Fruit fly (Drosophila melanogaster) whole organism, embryonic: ENCODE measurements around the gene slow.

Experiments used
- B-H1 ChIP-seq: fragments of 200-800 bp; sonication (Bioruptor generic); IDR thresholded peaks from 3 replicates; pipeline ENCODE4 v1.3.6; 2022; ENCODE audit warnings: missing biosample characterization, missing genetic modification characterization
- CG10543 ChIP-seq: fragments of 200-800 bp; sonication (Bioruptor generic); optimal IDR thresholded peaks from 3 replicates; lab custom pipeline; 2017; ENCODE audit warnings: missing biosample characterization, mild to moderate bottlenecking, missing genetic modification characterization, moderate library complexity
- CG12236 ChIP-seq: fragments of 200-800 bp; sonication (Bioruptor generic); optimal IDR thresholded peaks from 2 replicates; lab custom pipeline; 2016; ENCODE audit warnings: missing biosample characterization, missing genetic modification characterization
- CG12769 ChIP-seq: fragments of 200-800 bp; sonication (Bioruptor generic); optimal IDR thresholded peaks from 2 replicates; lab custom pipeline; 2019; ENCODE audit warnings: missing biosample characterization, mild to moderate bottlenecking, missing genetic modification characterization, moderate library complexity
- CG13287 ChIP-seq: fragments of 200-800 bp; sonication (Bioruptor generic); IDR thresholded peaks from 2 replicates; pipeline ENCODE4 v1.3.6; 2022; ENCODE audit warnings: missing biosample characterization, missing genetic modification characterization; ENCODE audit not compliant: partially characterized antibody
- CG13775 ChIP-seq: fragments of 200-800 bp; sonication (Bioruptor generic); optimal IDR thresholded peaks from 3 replicates; lab custom pipeline; 2017; ENCODE audit warnings: missing biosample characterization, mild to moderate bottlenecking, missing genetic modification characterization
- CG14441 ChIP-seq: fragments of 200-800 bp; sonication (Bioruptor generic); IDR thresholded peaks from 2 replicates; pipeline ENCODE4 v1.3.6; 2022; ENCODE audit warnings: missing biosample characterization, missing genetic modification characterization
- CG15073 ChIP-seq: fragments of 200-800 bp; sonication (Bioruptor generic); optimal IDR thresholded peaks from 2 replicates; lab custom pipeline; 2016; ENCODE audit warnings: missing biosample characterization, missing genetic modification characterization
- CG15696 ChIP-seq: fragments of 200-800 bp; sonication (Bioruptor generic); optimal IDR thresholded peaks from 2 replicates; lab custom pipeline; 2019; ENCODE audit warnings: missing biosample characterization, mild to moderate bottlenecking, missing genetic modification characterization, moderate library complexity
- CG17361 ChIP-seq: fragments of 200-800 bp; sonication (Bioruptor generic); IDR thresholded peaks from 3 replicates; pipeline ENCODE4 v1.3.6; 2022; ENCODE audit warnings: missing biosample characterization, missing genetic modification characterization
- CG17385 ChIP-seq: fragments of 200-800 bp; sonication (Bioruptor generic); optimal IDR thresholded peaks from 3 replicates; lab custom pipeline; 2018; ENCODE audit warnings: missing biosample characterization, mild to moderate bottlenecking, missing genetic modification characterization
- CG1832 ChIP-seq: fragments of 200-800 bp; sonication (Bioruptor generic); optimal IDR thresholded peaks from 2 replicates; lab custom pipeline; 2017; ENCODE audit warnings: missing biosample characterization, mild to moderate bottlenecking, missing genetic modification characterization, inconsistent platforms
- CG2875 ChIP-seq: fragments of 200-800 bp; sonication (Bioruptor generic); optimal IDR thresholded peaks from 2 replicates; lab custom pipeline; 2017; ENCODE audit warnings: missing biosample characterization, mild to moderate bottlenecking, missing genetic modification characterization, missing genetic modification reagents
- CG4282 ChIP-seq: fragments of 200-800 bp; sonication (Bioruptor generic); optimal IDR thresholded peaks from 2 replicates; lab custom pipeline; 2016; ENCODE audit warnings: missing biosample characterization, missing genetic modification characterization
- CG4328 ChIP-seq: fragments of 200-800 bp; sonication (Bioruptor generic); optimal IDR thresholded peaks from 3 replicates; lab custom pipeline; 2017; ENCODE audit warnings: missing biosample characterization, missing genetic modification reagents, missing genetic modification characterization
- CG6272 ChIP-seq: fragments of 200-800 bp; sonication (Bioruptor generic); IDR thresholded peaks from 2 replicates; pipeline ENCODE4 v1.3.6; 2022; ENCODE audit warnings: missing biosample characterization, missing genetic modification characterization
- CG6654 ChIP-seq: fragments of 200-800 bp; sonication (Bioruptor generic); optimal IDR thresholded peaks from 2 replicates; lab custom pipeline; 2017; ENCODE audit warnings: missing biosample characterization, mild to moderate bottlenecking, missing genetic modification characterization
- CG6791 ChIP-seq: fragments of 200-800 bp; sonication (Bioruptor generic); IDR thresholded peaks from 3 replicates; pipeline ENCODE4 v1.3.6; 2022; ENCODE audit warnings: missing biosample characterization, missing genetic modification characterization; ENCODE audit not compliant: partially characterized antibody
- CG8944 ChIP-seq: fragments of 200-800 bp; sonication (Bioruptor generic); optimal IDR thresholded peaks from 3 replicates; lab custom pipeline; 2016; ENCODE audit warnings: missing biosample characterization, missing genetic modification characterization
- CG9797 ChIP-seq: fragments of 200-800 bp; sonication (Bioruptor generic); optimal IDR thresholded peaks from 3 replicates; lab custom pipeline; 2018; ENCODE audit warnings: missing biosample characterization, mild to moderate bottlenecking, missing genetic modification characterization
- CG9932 ChIP-seq: fragments of 200-800 bp; sonication (Bioruptor generic); IDR thresholded peaks from 2 replicates; pipeline ENCODE4 v1.3.6; 2022; ENCODE audit warnings: missing biosample characterization, missing genetic modification characterization
- CrebB ChIP-seq: fragments of 200-800 bp; sonication (Bioruptor generic); optimal IDR thresholded peaks from 3 replicates; lab custom pipeline; 2018; ENCODE audit warnings: missing biosample characterization, mild to moderate bottlenecking, missing genetic modification characterization
- Dbx ChIP-seq: fragments of 200-800 bp; sonication (Bioruptor generic); IDR thresholded peaks from 3 replicates; pipeline ENCODE4 v1.3.6; 2022; ENCODE audit warnings: missing biosample characterization, missing genetic modification characterization
- Eip74EF ChIP-seq, 2 experiments: fragments of 200-800 bp in 1 of 2; fragments of >200 bp in 1 of 2; sonication (Bioruptor generic) in 1 of 2; optimal IDR thresholded peaks; 2 replicates each; lab custom pipeline; 2017 to 2019; ENCODE audit warnings: missing biosample characterization in 2 of 2, missing genetic modification characterization in 2 of 2, mild to moderate bottlenecking in 1 of 2, moderate library complexity in 1 of 2
- Ets97D ChIP-seq: fragments of 200-800 bp; sonication (Bioruptor generic); optimal IDR thresholded peaks from 3 replicates; lab custom pipeline; 2016; ENCODE audit warnings: missing biosample characterization, missing genetic modification characterization
- H15 ChIP-seq: fragments of 200-800 bp; sonication (Bioruptor generic); IDR thresholded peaks from 3 replicates; pipeline ENCODE4 v1.3.6; 2022; ENCODE audit warnings: missing biosample characterization, missing genetic modification characterization
- HmgZ ChIP-seq: fragments of 200-800 bp; sonication (Bioruptor generic); optimal IDR thresholded peaks from 2 replicates; lab custom pipeline; 2018; ENCODE audit warnings: missing biosample characterization, mild to moderate bottlenecking, missing genetic modification characterization
- Kr ChIP-seq: fragments of 200-800 bp; sonication (Bioruptor generic); optimal IDR thresholded peaks from 2 replicates; lab custom pipeline; 2017; ENCODE audit warnings: missing biosample characterization, mild to moderate bottlenecking, missing genetic modification characterization
- NC2β ChIP-seq: fragments of 200-800 bp; sonication (Bioruptor generic); optimal IDR thresholded peaks from 2 replicates; lab custom pipeline; 2016; ENCODE audit warnings: missing biosample characterization, missing genetic modification characterization
- Optix ChIP-seq: fragments of 200-800 bp; sonication (Bioruptor generic); IDR thresholded peaks from 3 replicates; pipeline ENCODE4 v1.3.6; 2022; ENCODE audit warnings: missing biosample characterization, missing genetic modification characterization
- Spps ChIP-seq: fragments of 200-800 bp; sonication (Bioruptor generic); optimal IDR thresholded peaks from 2 replicates; lab custom pipeline; 2018; ENCODE audit warnings: missing biosample characterization, mild to moderate bottlenecking, missing genetic modification characterization
- Xbp1 ChIP-seq: fragments of 200-800 bp; sonication (Bioruptor generic); optimal IDR thresholded peaks from 3 replicates; lab custom pipeline; 2016; ENCODE audit warnings: missing biosample characterization, mild to moderate bottlenecking, missing genetic modification characterization
- al ChIP-seq: fragments of 200-800 bp; sonication (Bioruptor generic); IDR thresholded peaks from 2 replicates; pipeline ENCODE4 v1.3.6; 2022; ENCODE audit warnings: missing biosample characterization, missing genetic modification characterization
- ap ChIP-seq: fragments of 200-800 bp; sonication (Bioruptor generic); IDR thresholded peaks from 2 replicates; pipeline ENCODE4 v1.3.6; 2022; ENCODE audit warnings: missing biosample characterization, missing genetic modification characterization
- ase ChIP-seq: fragments of 200-800 bp; sonication (Bioruptor generic); IDR thresholded peaks from 3 replicates; pipeline ENCODE4 v1.3.6; 2022; ENCODE audit warnings: missing biosample characterization, missing genetic modification characterization
- bcd ChIP-seq: fragments of 200-800 bp; sonication (Bioruptor generic); optimal IDR thresholded peaks from 2 replicates; lab custom pipeline; 2017; ENCODE audit warnings: missing biosample characterization, mild to moderate bottlenecking, missing genetic modification characterization
- bowl ChIP-seq: fragments of 200-800 bp; sonication (Bioruptor generic); IDR thresholded peaks from 2 replicates; pipeline ENCODE4 v1.3.6; 2022; ENCODE audit warnings: missing biosample characterization, missing genetic modification characterization
- cas ChIP-seq: fragments of 200-800 bp; sonication (Bioruptor generic); IDR thresholded peaks from 2 replicates; pipeline ENCODE4 v1.3.6; 2022; ENCODE audit warnings: missing biosample characterization, missing genetic modification characterization
- chm ChIP-seq: fragments of 200-800 bp; sonication (Bioruptor generic); IDR thresholded peaks from 2 replicates; pipeline ENCODE4 v1.3.6; 2022; ENCODE audit warnings: missing biosample characterization, missing genetic modification characterization
- dati ChIP-seq: fragments of 200-800 bp; sonication (Bioruptor generic); IDR thresholded peaks from 2 replicates; pipeline ENCODE4 v1.3.6; 2022; ENCODE audit warnings: missing biosample characterization, missing genetic modification characterization
- dmrt99B ChIP-seq: fragments of 200-800 bp; sonication (Bioruptor generic); optimal IDR thresholded peaks from 2 replicates; lab custom pipeline; 2018; ENCODE audit warnings: missing biosample characterization, mild to moderate bottlenecking, missing genetic modification characterization, moderate library complexity
- gsb ChIP-seq: fragments of 200-800 bp; sonication (Bioruptor generic); IDR thresholded peaks from 2 replicates; pipeline ENCODE4 v1.3.6; 2022; ENCODE audit warnings: missing biosample characterization, missing genetic modification characterization
- hth ChIP-seq: fragments of >200 bp; optimal IDR thresholded peaks from 2 replicates; lab custom pipeline; 2017; ENCODE audit warnings: inconsistent platforms
- kni ChIP-seq: fragments of 200-800 bp; sonication (Bioruptor generic); optimal IDR thresholded peaks from 3 replicates; lab custom pipeline; 2017; ENCODE audit warnings: mild to moderate bottlenecking, missing biosample characterization, missing genetic modification reagents, missing genetic modification characterization
- pnt ChIP-seq: fragments of 200-800 bp; sonication (Bioruptor generic); optimal IDR thresholded peaks from 3 replicates; lab custom pipeline; 2016; ENCODE audit warnings: missing biosample characterization, missing genetic modification characterization
- salm ChIP-seq: fragments of 200-800 bp; sonication (Bioruptor generic); optimal IDR thresholded peaks from 2 replicates; lab custom pipeline; 2018; ENCODE audit warnings: missing biosample characterization, mild to moderate bottlenecking, missing genetic modification characterization
- sd ChIP-seq: fragments of 200-800 bp; sonication (Bioruptor generic); optimal IDR thresholded peaks from 3 replicates; lab custom pipeline; 2018; ENCODE audit warnings: missing biosample characterization, mild to moderate bottlenecking, missing genetic modification characterization, moderate library complexity
- so ChIP-seq: fragments of 200-800 bp; sonication (Bioruptor generic); IDR thresholded peaks from 3 replicates; pipeline ENCODE4 v1.3.6; 2022; ENCODE audit warnings: missing biosample characterization, missing genetic modification characterization
- tup ChIP-seq: fragments of 200-800 bp; sonication (Bioruptor generic); optimal IDR thresholded peaks from 2 replicates; lab custom pipeline; 2016; ENCODE audit warnings: missing biosample characterization, mild to moderate bottlenecking, missing genetic modification characterization, moderate library complexity
- zen ChIP-seq: fragments of 200-800 bp; sonication (Bioruptor generic); optimal IDR thresholded peaks from 3 replicates; lab custom pipeline; 2018; ENCODE audit warnings: missing biosample characterization, mild to moderate bottlenecking, missing genetic modification characterization, moderate library complexity
- zen2 ChIP-seq: fragments of 200-800 bp; sonication (Bioruptor generic); IDR thresholded peaks from 3 replicates; pipeline ENCODE4 v1.3.6; 2022; ENCODE audit warnings: missing biosample characterization, missing genetic modification characterization; ENCODE audit not compliant: partially characterized antibody

Gene slow

dm6 chr3L:4353657-4354075 is 30.6 kb upstream of the slow start (continued):
- TF ChIP-seq CrebB (no peak), sd (tag; lab: Kevin White, UChicago) (peak; percentile 8), kni (GFP tag; lab: Kevin White, UChicago) (no peak), CG9932 (GFP tag; lab: Robert Waterston, UW) (0 out of 2 replicates have a peak, but pooled peaks have one; percentile 31), zen (no peak), Ets97D (no peak), B-H1 (peak; percentile 21; the same call in 1 of the 3 replicates), CG12769 (tag; lab: Kevin White, UChicago) (peak; percentile 30), CG6272 (GFP tag; lab: Robert Waterston, UW) (no peak), HmgZ (tag; lab: Kevin White, UChicago) (no peak), CG15073 (GFP tag; lab: Kevin White, UChicago) (no peak), Eip74EF (GFP tag; optimal IDR thresholded peaks at IDR 0.05; lab: Kevin White, UChicago) (no peak), Spps (tag; lab: Kevin White, UChicago) (no peak), CG17361 (no peak; the same call in 2 of the 3 replicates), CG10543 (GFP tag; lab: Kevin White, UChicago) (no peak), zen2 (GFP tag; lab: Robert Waterston, UW) (no peak), Xbp1 (GFP tag; lab: Kevin White, UChicago) (peak; percentile 5), CG4328 (GFP tag; lab: Kevin White, UChicago) (no peak), hth (lab: Kevin White, UChicago) (no peak), ap (GFP tag; lab: Robert Waterston, UW) (no peak), CG14441 (GFP tag; lab: Robert Waterston, UW) (0 out of 2 replicates have a peak, but pooled peaks have one; percentile 24), Dbx (GFP tag; lab: Robert Waterston, UW) (peak; percentile 29; the same call in 1 of the 3 replicates), CG17385 (GFP tag; lab: Kevin White, UChicago) (peak; percentile 18), ase (GFP tag; lab: Robert Waterston, UW) (no peak), CG12236 (GFP tag; lab: Kevin White, UChicago) (no peak), CG13287 (no peak), gsb (GFP tag; lab: Robert Waterston, UW) (no peak), Kr (GFP tag; lab: Kevin White, UChicago) (no peak), CG1832 (GFP tag; lab: Kevin White, UChicago) (no peak), so (GFP tag; lab: Robert Waterston, UW) (0 out of 3 replicates have a peak, but pooled peaks have one; percentile 31), tup (GFP tag; lab: Kevin White, UChicago) (peak; percentile 8), NC2β (GFP tag; lab: Kevin White, UChicago) (peak; percentile 19), dati (GFP tag; lab: Robert Waterston, UW) (no peak), CG2875 (GFP tag; lab: Kevin White, UChicago) (no peak), H15 (GFP tag; lab: Robert Waterston, UW) (no peak), bowl (GFP tag; lab: Robert Waterston, UW) (no peak), CG13775 (GFP tag; lab: Kevin White, UChicago) (no peak), CG6654 (no peak), dmrt99B (tag; lab: Kevin White, UChicago) (peak; percentile 75), CG9797 (no peak), CG8944 (GFP tag; lab: Kevin White, UChicago) (peak; percentile 21), CG6791 (GFP tag; lab: Robert Waterston, UW) (peak; percentile 34; the same call in 1 of the 3 replicates), salm (tag; lab: Kevin White, UChicago) (no peak), CG15696 (no peak), CG4282 (GFP tag; lab: Kevin White, UChicago) (no peak), al (no peak), bcd (GFP tag; lab: Kevin White, UChicago) (peak; percentile 46), pnt (GFP tag; lab: Kevin White, UChicago) (peak; percentile 20), Optix (GFP tag; lab: Robert Waterston, UW) (peak; percentile 43; the same call in 1 of the 3 replicates), cas (GFP tag; lab: Robert Waterston, UW) (no peak), chm (GFP tag; lab: Robert Waterston, UW) (no peak)
